Fruit fly (Drosophila melanogaster): ENCODE measurements around the gene DopEcR.

The DopEcR gene

dm6 chr3L:4406653-4407257 is 26.6 kb upstream of the DopEcR start, which contains the start of gene TP53INP (continued):
- peak; percentile 90 for TF ChIP-seq CG10669 (GFP tag; optimal IDR thresholded peaks at IDR 0.05)
- peak; percentile 89 for TF ChIP-seq Ets96B (tag; optimal IDR thresholded peaks at IDR 0.05)
- TF ChIP-seq CG6808 (GFP tag; optimal IDR thresholded peaks at IDR 0.05): peak; percentile 90
- TF ChIP-seq Sox14 (GFP tag; optimal IDR thresholded peaks at IDR 0.05): peak; percentile 88
- TF ChIP-seq fd85E (GFP tag; optimal IDR thresholded peaks at IDR 0.05): peak; percentile 63
- peak; percentile 72 for TF ChIP-seq CG8319 (GFP tag; optimal IDR thresholded peaks at IDR 0.05)
- peak; percentile 78 for TF ChIP-seq Sox102F (GFP tag; optimal IDR thresholded peaks at IDR 0.05)
- TF ChIP-seq CG31627 (GFP tag; optimal IDR thresholded peaks at IDR 0.05): peak; percentile 75
- TF ChIP-seq Ets21C (GFP tag; optimal IDR thresholded peaks at IDR 0.05): peak; percentile 73
- TF ChIP-seq spab (GFP tag; optimal IDR thresholded peaks at IDR 0.05): peak; percentile 91
- peak; percentile 93 for TF ChIP-seq esn (GFP tag; optimal IDR thresholded peaks at IDR 0.05)
- TF ChIP-seq dac (GFP tag; optimal IDR thresholded peaks at IDR 0.05): peak; percentile 72
- TF ChIP-seq dsx (GFP tag; optimal IDR thresholded peaks at IDR 0.05; ENCODE audit: poor library complexity, severe bottlenecking): peak; percentile 92
- TF ChIP-seq acj6 (GFP tag; optimal IDR thresholded peaks at IDR 0.05): peak; percentile 93
- peak; percentile 91 for TF ChIP-seq CG6792 (GFP tag; optimal IDR thresholded peaks at IDR 0.05)
- TF ChIP-seq Smox (GFP tag; optimal IDR thresholded peaks at IDR 0.05): peak; percentile 82
- TF ChIP-seq CG1621 (tag; optimal IDR thresholded peaks at IDR 0.05): peak; percentile 82
- peak; percentile 72 for TF ChIP-seq fkh (GFP tag; optimal IDR thresholded peaks at IDR 0.05)
- TF ChIP-seq topi (GFP tag; optimal IDR thresholded peaks at IDR 0.05): peak; percentile 90
- peak; percentile 97 for TF ChIP-seq Eip78C (GFP tag)
- peak; percentile 84 for TF ChIP-seq Met (GFP tag; optimal IDR thresholded peaks at IDR 0.05)
- peak; percentile 91 for TF ChIP-seq achi (GFP tag; optimal IDR thresholded peaks at IDR 0.05)
- TF ChIP-seq CG8632 (GFP tag; optimal IDR thresholded peaks at IDR 0.05): peak; percentile 91

- TF ChIP-seq fkh (GFP tag; optimal IDR thresholded peaks at IDR 0.05) (no peak), vri (GFP tag; optimal IDR thresholded peaks at IDR 0.05) (no peak), dac (GFP tag; optimal IDR thresholded peaks at IDR 0.05) (no peak), esn (GFP tag; optimal IDR thresholded peaks at IDR 0.05) (no peak), cyc (GFP tag; optimal IDR thresholded peaks at IDR 0.05) (no peak), CG31627 (GFP tag; optimal IDR thresholded peaks at IDR 0.05) (no peak), Eip75B (GFP tag; optimal IDR thresholded peaks at IDR 0.05) (no peak), ss (GFP tag; optimal IDR thresholded peaks at IDR 0.05) (no peak), CG11762 (GFP tag; optimal IDR thresholded peaks at IDR 0.05; ENCODE audit: insufficient read depth) (no peak), Sox102F (GFP tag; optimal IDR thresholded peaks at IDR 0.05) (no peak)
These were observed 25.7 kb upstream of the DopEcR start, which contains the start of gene CG15019 for dm6 chr3L:4405922-4406321. CG15019 (minus strand) TSS chr3L:4406059.

dm6 chr3L:4403180-4403769 is 23.1 kb upstream of the DopEcR start, which contains the start of gene Syx17:
Syx17 (plus strand) TSS chr3L:4403487.
- TF ChIP-seq Hr38 (GFP tag; optimal IDR thresholded peaks at IDR 0.05) (no peak), lz (GFP tag; optimal IDR thresholded peaks at IDR 0.05) (peak; percentile 50), Hr4 (GFP tag; optimal IDR thresholded peaks at IDR 0.05) (peak; percentile 66), salr (GFP tag; optimal IDR thresholded peaks at IDR 0.05) (no peak), ss (GFP tag; optimal IDR thresholded peaks at IDR 0.05) (peak in 1 of 2 experiments; percentile 3), Ets96B (tag; optimal IDR thresholded peaks at IDR 0.05) (peak; percentile 36), CG6276 (GFP tag; optimal IDR thresholded peaks at IDR 0.05) (peak; percentile 57), CG1621 (tag; optimal IDR thresholded peaks at IDR 0.05) (peak; percentile 33), CG16779 (tag; optimal IDR thresholded peaks at IDR 0.05) (peak; percentile 23), CG8632 (GFP tag; optimal IDR thresholded peaks at IDR 0.05) (peak; percentile 36), CG11294 (GFP tag; IDR thresholded peaks at IDR 0.05) (peak; percentile 55; the same call in 1 of the 2 replicates), Lpt (GFP tag; optimal IDR thresholded peaks at IDR 0.05) (peak; percentile 33), Gug (GFP tag; IDR thresholded peaks at IDR 0.05) (no peak), CG10631 (GFP tag; optimal IDR thresholded peaks at IDR 0.05) (peak; percentile 38), CG11762 (GFP tag; optimal IDR thresholded peaks at IDR 0.05; ENCODE audit: insufficient read depth) (peak; percentile 12), CG3032 (tag; optimal IDR thresholded peaks at IDR 0.05) (peak; percentile 28), CG8319 (GFP tag; optimal IDR thresholded peaks at IDR 0.05) (no peak), CG4318 (GFP tag; optimal IDR thresholded peaks at IDR 0.05) (no peak), CG11902 (GFP tag; optimal IDR thresholded peaks at IDR 0.05) (peak; percentile 5), Eip75B (GFP tag; optimal IDR thresholded peaks at IDR 0.05) (peak; percentile 63), pdm3 (GFP tag; optimal IDR thresholded peaks at IDR 0.05) (peak; percentile 54), Met (GFP tag; optimal IDR thresholded peaks at IDR 0.05) (peak; percentile 31), CG7368 (GFP tag; optimal IDR thresholded peaks at IDR 0.05) (no peak), CG8119 (GFP tag; IDR thresholded peaks at IDR 0.05) (peak; percentile 58; the same call in 2 of the 3 replicates), CG6808 (GFP tag; optimal IDR thresholded peaks at IDR 0.05) (peak; percentile 37), achi (GFP tag; optimal IDR thresholded peaks at IDR 0.05) (peak; percentile 50), CG6854 (GFP tag; optimal IDR thresholded peaks at IDR 0.05) (no peak)

Measured in whole organism, prepupa.